Worm (Caenorhabditis elegans): Measurements from ENCODE around the gene F58H1.8.

ce11 chrV:11955617-11956016 is 20.7 kb downstream of the F58H1.8 start:
- no peak for TF ChIP-seq elt-2 (tag; optimal IDR thresholded peaks at IDR 0.05)
- TF ChIP-seq tbx-2 (tag; optimal IDR thresholded peaks at IDR 0.05) = no peak
- no peak for TF ChIP-seq elt-3 (tag; optimal IDR thresholded peaks at IDR 0.05)
- TF ChIP-seq nhr-237 (tag; optimal IDR thresholded peaks at IDR 0.05) = no peak
- TF ChIP-seq ama-1 (optimal IDR thresholded peaks at IDR 0.05) = no peak
- no peak for TF ChIP-seq fkh-10 (GFP tag; optimal IDR thresholded peaks at IDR 0.05)
- no peak for TF ChIP-seq zip-4 (GFP tag; optimal IDR thresholded peaks at IDR 0.05)
